Fruit fly (Drosophila melanogaster): ENCODE results near the gene Spf30.
"Not testable (repeated sequence)": the region's sequence is repeated elsewhere in the genome, so short reads cannot be mapped to it uniquely, and the experiment has no call there.

Gene Spf30

DNA sequence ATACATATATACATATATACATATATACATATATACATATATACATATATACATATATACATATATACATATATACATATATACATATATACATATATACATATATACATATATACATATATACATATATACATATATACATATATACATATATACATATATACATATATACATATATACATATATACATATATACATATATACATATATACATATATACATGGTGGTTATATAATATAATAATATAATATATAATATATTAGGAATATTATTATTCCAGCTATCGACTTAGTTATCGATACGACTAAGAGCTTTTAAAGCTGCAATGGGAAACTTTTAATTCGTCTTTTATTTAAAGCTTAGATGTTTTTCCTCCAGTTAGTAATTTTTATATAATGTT, 22.8 kb downstream of the Spf30 start, which contains the start of gene CG17698:
CG17698 (plus strand) TSS at position 301 of the 400 bp plus-strand sequence.
- not testable (repeated sequence) for TF ChIP-seq Fer1 (GFP tag; optimal IDR thresholded peaks at IDR 0.05); CG2129 (GFP tag; IDR thresholded peaks at IDR 0.05; ENCODE audit: partially characterized antibody); CG8765 (GFP tag; IDR thresholded peaks at IDR 0.05)

DNA sequence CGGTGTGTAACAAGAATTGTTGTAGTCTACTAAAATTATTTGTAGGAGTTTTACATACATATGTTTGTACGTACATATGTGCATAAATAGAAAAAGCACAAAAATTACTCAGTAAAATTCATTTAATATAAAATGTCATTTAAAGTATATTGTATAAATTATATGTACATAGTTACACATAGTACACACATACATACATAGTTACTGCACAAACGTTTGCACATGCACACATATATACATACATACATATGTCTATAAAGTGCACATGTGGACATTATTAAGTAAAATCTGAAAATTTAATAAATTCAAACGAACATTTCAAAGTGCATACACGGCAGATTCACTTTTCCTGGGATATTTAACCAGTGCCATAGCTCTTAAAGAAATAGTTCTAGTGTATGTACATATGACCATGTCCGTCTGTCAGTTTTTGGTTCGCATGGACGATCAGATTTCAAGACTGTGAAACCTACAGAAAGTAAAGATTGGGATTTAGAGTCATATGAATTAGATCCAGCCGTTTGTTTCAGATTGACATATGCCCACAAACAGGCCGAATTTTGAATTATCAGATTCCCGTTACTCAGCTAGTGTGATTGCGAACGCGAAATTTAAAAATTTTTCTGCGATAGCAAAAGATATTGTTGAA, 23.5 kb downstream of the Spf30 start:
- TF ChIP-seq pzg (GFP tag; optimal IDR thresholded peaks at IDR 0.05) (no peak), CG31388 (GFP tag; optimal IDR thresholded peaks at IDR 0.05) (no peak), CG30020 (tag; optimal IDR thresholded peaks at IDR 0.05) (peak; percentile 91), ssp (GFP tag; IDR thresholded peaks at IDR 0.05) (peak; percentile 41), CG7987 (GFP tag; optimal IDR thresholded peaks at IDR 0.05) (no peak), CG1024 (GFP tag; IDR thresholded peaks at IDR 0.05) (peak; percentile 85), kni (GFP tag; optimal IDR thresholded peaks at IDR 0.05) (no peak), CTCF (GFP tag; optimal IDR thresholded peaks at IDR 0.05) (no peak), lab (GFP tag; optimal IDR thresholded peaks at IDR 0.05) (no peak), CkIIα-i1 (GFP tag; IDR thresholded peaks at IDR 0.05) (no peak), ap (GFP tag; IDR thresholded peaks at IDR 0.05) (no peak), Opbp (GFP tag; IDR thresholded peaks at IDR 0.05; ENCODE audit: partially characterized antibody) (0 out of 3 replicates have a peak, but pooled peaks have one; percentile 14), CG18764 (GFP tag; optimal IDR thresholded peaks at IDR 0.05) (peak; percentile 95), CG7556 (GFP tag; optimal IDR thresholded peaks at IDR 0.05) (no peak), gcm2 (GFP tag; optimal IDR thresholded peaks at IDR 0.05) (no peak), gsb-n (tag; optimal IDR thresholded peaks at IDR 0.05) (no peak), CG16813 (GFP tag; IDR thresholded peaks at IDR 0.05; ENCODE audit: partially characterized antibody) (no peak), CG8388 (GFP tag; optimal IDR thresholded peaks at IDR 0.05) (no peak), nerfin-2 (GFP tag; IDR thresholded peaks at IDR 0.05; ENCODE audit: partially characterized antibody) (no peak), CG6272 (GFP tag; IDR thresholded peaks at IDR 0.05) (no peak), nmo (GFP tag; optimal IDR thresholded peaks at IDR 0.05) (no peak), chinmo (GFP tag; IDR thresholded peaks at IDR 0.05; ENCODE audit: partially characterized antibody) (no peak), CG8089 (GFP tag; optimal IDR thresholded peaks at IDR 0.05) (peak; percentile 72), CG11723 (GFP tag; optimal IDR thresholded peaks at IDR 0.05) (peak; percentile 11), Myb (GFP tag; optimal IDR thresholded peaks at IDR 0.05) (no peak), Taf1 (GFP tag; IDR thresholded peaks at IDR 0.05) (no peak), tgo (GFP tag; IDR thresholded peaks at IDR 0.05) (no peak), chif (GFP tag; optimal IDR thresholded peaks at IDR 0.05) (no peak), gem (tag; optimal IDR thresholded peaks at IDR 0.05) (peak; percentile 23), CG1603 (tag; optimal IDR thresholded peaks at IDR 0.05) (peak; percentile 74), CG17802 (tag; optimal IDR thresholded peaks at IDR 0.05) (peak; percentile 47), Ssrp (tag; optimal IDR thresholded peaks at IDR 0.05) (no peak), CG4707 (GFP tag; optimal IDR thresholded peaks at IDR 0.05) (no peak), hkb (optimal IDR thresholded peaks at IDR 0.05) (no peak), hkb (GFP tag; IDR thresholded peaks at IDR 0.05) (no peak), CG15269 (tag; optimal IDR thresholded peaks at IDR 0.05) (no peak), slp2 (GFP tag; optimal IDR thresholded peaks at IDR 0.05) (no peak), CG8944 (GFP tag; optimal IDR thresholded peaks at IDR 0.05) (no peak), ERR (GFP tag; optimal IDR thresholded peaks at IDR 0.05) (no peak), CG15696 (tag; optimal IDR thresholded peaks at IDR 0.05) (peak; percentile 78), unc-4 (GFP tag; IDR thresholded peaks at IDR 0.05; ENCODE audit: partially characterized antibody) (no peak), ken (GFP tag; IDR thresholded peaks at IDR 0.05) (no peak), CG42726 (GFP tag; IDR thresholded peaks at IDR 0.05; ENCODE audit: partially characterized antibody) (no peak), Ets65A (GFP tag) (peak; percentile 26), Sox102F (GFP tag; optimal IDR thresholded peaks at IDR 0.05) (no peak)
